Fruit fly (Drosophila melanogaster) whole organism, embryonic: ENCODE data around the gene Pdcd4.
A peak's percentile ranks its signal among the peaks of the same experiment; 100 is the strongest.

Source experiments
- Asciz ChIP-seq: fragments of 200-800 bp; sonication (Bioruptor generic); optimal IDR thresholded peaks from 2 replicates; lab custom pipeline; 2017; ENCODE audit warnings: missing biosample characterization, mild to moderate bottlenecking, missing genetic modification characterization, missing genetic modification reagents
- Atf6 ChIP-seq: fragments of 200-800 bp; sonication (Bioruptor generic); IDR thresholded peaks from 2 replicates; pipeline ENCODE4 v1.3.6; 2022; ENCODE audit warnings: missing biosample characterization, missing genetic modification characterization
- B-H2 ChIP-seq: fragments of 200-800 bp; sonication (Bioruptor generic); optimal IDR thresholded peaks from 2 replicates; lab custom pipeline; 2018; ENCODE audit warnings: missing biosample characterization, mild to moderate bottlenecking, missing genetic modification characterization
- Bdp1 ChIP-seq: fragments of 200-800 bp; sonication (Bioruptor generic); optimal IDR thresholded peaks from 3 replicates; lab custom pipeline; 2016; ENCODE audit warnings: missing biosample characterization, missing genetic modification characterization
- CG11695 ChIP-seq: fragments of 200-800 bp; sonication (Bioruptor generic); IDR thresholded peaks from 3 replicates; pipeline ENCODE4 v1.3.6; 2022; ENCODE audit warnings: missing biosample characterization, missing genetic modification characterization
- CG13775 ChIP-seq: fragments of 200-800 bp; sonication (Bioruptor generic); optimal IDR thresholded peaks from 3 replicates; lab custom pipeline; 2017; ENCODE audit warnings: missing biosample characterization, mild to moderate bottlenecking, missing genetic modification characterization
- CG14014 ChIP-seq: fragments of 200-800 bp; sonication (Bioruptor generic); IDR thresholded peaks from 2 replicates; pipeline ENCODE4 v1.3.6; 2022; ENCODE audit warnings: missing biosample characterization, missing genetic modification characterization
- CG1602 ChIP-seq: fragments of 200-800 bp; sonication (Bioruptor generic); optimal IDR thresholded peaks from 3 replicates; lab custom pipeline; 2016; ENCODE audit warnings: missing biosample characterization, missing genetic modification characterization
- CG1647 ChIP-seq: fragments of 200-800 bp; sonication (Bioruptor generic); optimal IDR thresholded peaks from 3 replicates; lab custom pipeline; 2016; ENCODE audit warnings: missing biosample characterization, missing genetic modification characterization
- CG16815 ChIP-seq: fragments of 200-800 bp; sonication (Bioruptor generic); optimal IDR thresholded peaks from 3 replicates; lab custom pipeline; 2017; ENCODE audit warnings: missing biosample characterization, mild to moderate bottlenecking, missing genetic modification characterization
- CG17385 ChIP-seq: fragments of 200-800 bp; sonication (Bioruptor generic); optimal IDR thresholded peaks from 3 replicates; lab custom pipeline; 2018; ENCODE audit warnings: missing biosample characterization, mild to moderate bottlenecking, missing genetic modification characterization
- CG17802 ChIP-seq: fragments of 200-800 bp; sonication (Bioruptor generic); optimal IDR thresholded peaks from 2 replicates; lab custom pipeline; 2018; ENCODE audit warnings: missing biosample characterization, mild to moderate bottlenecking, missing genetic modification characterization, moderate library complexity
- CG33213 ChIP-seq: fragments of 200-800 bp; sonication (Bioruptor generic); optimal IDR thresholded peaks from 3 replicates; lab custom pipeline; 2016; ENCODE audit warnings: missing biosample characterization, missing genetic modification characterization
- CG4360 ChIP-seq: fragments of 200-800 bp; sonication (Bioruptor generic); IDR thresholded peaks from 2 replicates; pipeline ENCODE4 v1.3.6; 2022; ENCODE audit warnings: missing biosample characterization, missing genetic modification characterization
- CG8281 ChIP-seq: fragments of 200-800 bp; sonication (Bioruptor generic); optimal IDR thresholded peaks from 2 replicates; lab custom pipeline; 2018; ENCODE audit warnings: missing biosample characterization, mild to moderate bottlenecking, missing genetic modification characterization, moderate library complexity
- CHES-1-like ChIP-seq: fragments of 200-800 bp; sonication (Bioruptor generic); optimal IDR thresholded peaks from 2 replicates; lab custom pipeline; 2016; ENCODE audit warnings: missing biosample characterization, missing genetic modification characterization
- Drgx ChIP-seq: fragments of 200-800 bp; sonication (Bioruptor generic); IDR thresholded peaks from 2 replicates; pipeline ENCODE4 v1.3.6; 2022; ENCODE audit warnings: missing biosample characterization, missing genetic modification characterization
- Eip74EF ChIP-seq, 2 experiments: fragments of 200-800 bp in 1 of 2; fragments of >200 bp in 1 of 2; sonication (Bioruptor generic) in 1 of 2; optimal IDR thresholded peaks; 2 replicates each; lab custom pipeline; 2017 to 2019; ENCODE audit warnings: missing biosample characterization in 2 of 2, missing genetic modification characterization in 2 of 2, mild to moderate bottlenecking in 1 of 2, moderate library complexity in 1 of 2
- Fer1 ChIP-seq: fragments of 200-800 bp; sonication (Bioruptor generic); optimal IDR thresholded peaks from 2 replicates; lab custom pipeline; 2017; ENCODE audit warnings: missing biosample characterization, mild to moderate bottlenecking, missing genetic modification characterization
- Kr ChIP-seq: fragments of 200-800 bp; sonication (Bioruptor generic); optimal IDR thresholded peaks from 2 replicates; lab custom pipeline; 2017; ENCODE audit warnings: missing biosample characterization, mild to moderate bottlenecking, missing genetic modification characterization
- MTF-1 ChIP-seq: fragments of 200-800 bp; sonication (Bioruptor generic); optimal IDR thresholded peaks from 2 replicates; lab custom pipeline; 2018; ENCODE audit warnings: missing biosample characterization, mild to moderate bottlenecking, missing genetic modification characterization, borderline replicate concordance
- Scr ChIP-seq: fragments of 200-800 bp; sonication (Bioruptor generic); IDR thresholded peaks from 2 replicates; pipeline ENCODE4 v1.3.6; 2022; ENCODE audit warnings: missing biosample characterization, missing genetic modification characterization; ENCODE audit not compliant: partially characterized antibody
- Side ChIP-seq: fragments of 200-800 bp; sonication (Bioruptor generic); optimal IDR thresholded peaks from 2 replicates; lab custom pipeline; 2016; ENCODE audit warnings: missing biosample characterization, missing genetic modification characterization
- bab2 ChIP-seq: fragments of 200-800 bp; sonication (Bioruptor generic); optimal IDR thresholded peaks from 2 replicates; lab custom pipeline; 2016; ENCODE audit warnings: missing biosample characterization, missing genetic modification characterization
- btn ChIP-seq: fragments of 200-800 bp; sonication (Bioruptor generic); optimal IDR thresholded peaks from 2 replicates; lab custom pipeline; 2016; ENCODE audit warnings: missing biosample characterization, missing genetic modification characterization
- ci ChIP-seq: fragments of 200-800 bp; sonication (Bioruptor generic); IDR thresholded peaks from 3 replicates; pipeline ENCODE4 v1.3.6; 2022; ENCODE audit warnings: missing biosample characterization, missing genetic modification characterization
- ems ChIP-seq: fragments of 200-800 bp; sonication (Bioruptor generic); optimal IDR thresholded peaks from 3 replicates; lab custom pipeline; 2016; ENCODE audit warnings: missing biosample characterization, missing genetic modification characterization
- eve ChIP-seq, 2 experiments: fragments of >200 bp; optimal IDR thresholded peaks; 2 replicates each; lab custom pipeline; 2017; ENCODE audit warnings: missing biosample characterization in 2 of 2, missing genetic modification characterization in 2 of 2
- hkb ChIP-seq, 2 experiments: fragments of 200-800 bp in 1 of 2; fragments of >200 bp in 1 of 2; sonication (Bioruptor generic) in 1 of 2; IDR thresholded peaks in 1 of 2; optimal IDR thresholded peaks in 1 of 2; 2 replicates each; pipeline versions ENCODE4 v1.3.6 to Lab custom; 2017 to 2022; ENCODE audit warnings: missing biosample characterization in 1 of 2, missing genetic modification characterization in 1 of 2
- ind ChIP-seq: fragments of 200-800 bp; sonication (Bioruptor generic); optimal IDR thresholded peaks from 3 replicates; lab custom pipeline; 2016; ENCODE audit warnings: missing biosample characterization, missing genetic modification characterization
- lab ChIP-seq: fragments of 200-800 bp; sonication (Bioruptor generic); optimal IDR thresholded peaks from 3 replicates; lab custom pipeline; 2017; ENCODE audit warnings: missing biosample characterization, missing genetic modification characterization, mild to moderate bottlenecking, moderate library complexity, missing genetic modification reagents
- lmd ChIP-seq: fragments of 200-800 bp; sonication (Bioruptor generic); IDR thresholded peaks from 2 replicates; pipeline ENCODE4 v1.3.6; 2022; ENCODE audit warnings: missing biosample characterization, missing genetic modification characterization
- nom ChIP-seq: fragments of 200-800 bp; sonication (Bioruptor generic); optimal IDR thresholded peaks from 2 replicates; lab custom pipeline; 2017; ENCODE audit warnings: missing biosample characterization, missing genetic modification characterization, mild to moderate bottlenecking, moderate library complexity, missing genetic modification reagents
- org-1 ChIP-seq: fragments of 200-800 bp; sonication (Bioruptor generic); optimal IDR thresholded peaks from 2 replicates; lab custom pipeline; 2017; ENCODE audit warnings: missing biosample characterization, missing genetic modification characterization
- otp ChIP-seq: fragments of 200-800 bp; sonication (Bioruptor generic); IDR thresholded peaks from 3 replicates; pipeline ENCODE4, ENCODE4 v1.3.6; 2022; ENCODE audit warnings: missing biosample characterization, missing genetic modification characterization
- pb ChIP-seq: fragments of 200-800 bp; sonication (Bioruptor generic); optimal IDR thresholded peaks from 3 replicates; lab custom pipeline; 2016; ENCODE audit warnings: missing biosample characterization, missing genetic modification characterization
- phol ChIP-seq: fragments of 200-800 bp; sonication (Bioruptor generic); optimal IDR thresholded peaks from 3 replicates; lab custom pipeline; 2018; ENCODE audit warnings: missing biosample characterization, mild to moderate bottlenecking, missing genetic modification characterization, moderate library complexity
- rib ChIP-seq: fragments of 200-800 bp; sonication (Bioruptor generic); IDR thresholded peaks from 2 replicates; pipeline ENCODE4 v1.3.6; 2022; ENCODE audit warnings: missing biosample characterization, missing genetic modification characterization
- row ChIP-seq: fragments of 200-800 bp; sonication (Bioruptor generic); IDR thresholded peaks from 3 replicates; pipeline ENCODE4 v1.3.6; 2022; ENCODE audit warnings: missing biosample characterization, missing genetic modification characterization
- salm ChIP-seq: fragments of 200-800 bp; sonication (Bioruptor generic); optimal IDR thresholded peaks from 2 replicates; lab custom pipeline; 2018; ENCODE audit warnings: missing biosample characterization, mild to moderate bottlenecking, missing genetic modification characterization
- schlank ChIP-seq: fragments of 200-800 bp; sonication (Bioruptor generic); optimal IDR thresholded peaks from 2 replicates; lab custom pipeline; 2018; ENCODE audit warnings: missing biosample characterization, mild to moderate bottlenecking, missing genetic modification characterization
- sd ChIP-seq: fragments of 200-800 bp; sonication (Bioruptor generic); optimal IDR thresholded peaks from 3 replicates; lab custom pipeline; 2018; ENCODE audit warnings: missing biosample characterization, mild to moderate bottlenecking, missing genetic modification characterization, moderate library complexity
- sens ChIP-seq: fragments of 200-800 bp; sonication (Bioruptor generic); peaks from one replicate; lab custom pipeline; 2016; ENCODE audit warnings: missing biosample characterization, missing genetic modification characterization
- seq ChIP-seq: fragments of 200-800 bp; sonication (Bioruptor generic); IDR thresholded peaks from 2 replicates; pipeline ENCODE4 v1.3.6; 2022; ENCODE audit warnings: missing biosample characterization, missing genetic modification characterization
- slbo ChIP-seq: fragments of 200-800 bp; sonication (Bioruptor generic); IDR thresholded peaks from 2 replicates; pipeline ENCODE4 v1.3.6; 2022; ENCODE audit warnings: missing biosample characterization, missing genetic modification characterization
- slou ChIP-seq: fragments of 200-800 bp; sonication (Bioruptor generic); optimal IDR thresholded peaks from 3 replicates; lab custom pipeline; 2016; ENCODE audit warnings: missing biosample characterization, missing genetic modification characterization
- stc ChIP-seq: fragments of 200-800 bp; sonication (Bioruptor generic); IDR thresholded peaks from 2 replicates; pipeline ENCODE4 v1.3.6; 2022; ENCODE audit warnings: missing biosample characterization, missing genetic modification characterization
- wdn ChIP-seq: fragments of 200-800 bp; sonication (Bioruptor generic); IDR thresholded peaks from 2 replicates; pipeline ENCODE4 v1.3.6; 2022; ENCODE audit warnings: missing biosample characterization, missing genetic modification characterization
- yki ChIP-seq: fragments of >200 bp; optimal IDR thresholded peaks from 3 replicates; lab custom pipeline; 2018

The Pdcd4 gene

DNA sequence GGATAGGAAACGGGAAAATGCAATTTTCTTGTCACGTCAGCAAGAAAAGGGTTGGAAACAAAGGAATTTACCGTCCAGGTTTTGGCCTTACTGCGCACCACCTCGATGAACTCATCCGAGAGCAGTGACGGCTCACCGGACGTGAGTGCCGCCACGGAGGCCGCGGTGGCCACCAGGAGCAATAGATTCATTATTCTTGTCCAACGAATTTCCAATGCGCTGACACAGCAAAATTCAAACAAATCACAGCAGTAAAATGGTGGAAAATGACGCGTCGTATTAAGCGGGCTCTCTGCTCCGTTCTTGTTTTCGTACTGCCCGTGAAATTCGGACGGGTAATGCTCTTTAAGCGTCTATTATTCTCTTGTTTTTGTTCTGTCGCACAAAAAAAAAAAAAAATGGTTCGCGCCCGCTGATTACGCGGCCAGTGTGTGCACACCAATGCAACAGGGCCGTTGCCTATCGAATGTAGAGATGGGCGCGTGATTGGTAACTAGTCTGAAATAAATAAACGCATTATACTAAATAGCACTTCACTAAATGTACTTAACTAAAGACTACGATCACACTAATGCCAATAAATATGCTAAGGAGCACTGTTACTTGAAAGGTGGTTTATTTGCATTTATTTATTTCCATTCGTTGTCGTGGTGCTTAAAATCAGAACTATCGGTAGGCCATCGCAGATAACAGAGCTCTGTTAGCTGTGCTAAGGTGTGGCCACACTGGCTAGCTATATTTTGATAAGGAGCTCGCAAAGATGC is 26.7 kb upstream of the Pdcd4 start, which contains the start of the genes CtsB and amrt (continued):
- no peak for TF ChIP-seq otp (GFP tag; lab: Robert Waterston, UW)
- peak; percentile 86 for TF ChIP-seq hkb (optimal IDR thresholded peaks at IDR 0.05; lab: Kevin White, UChicago)
- TF ChIP-seq hkb (GFP tag; IDR thresholded peaks at IDR 0.05; lab: Robert Waterston, UW) = no peak
- no peak for TF ChIP-seq ci
- no peak for TF ChIP-seq slou (GFP tag; lab: Kevin White, UChicago)
- TF ChIP-seq seq = no peak
- TF ChIP-seq btn (GFP tag; lab: Kevin White, UChicago) = no peak
- TF ChIP-seq salm (tag; lab: Kevin White, UChicago) = no peak
- TF ChIP-seq eve (GFP tag; optimal IDR thresholded peaks at IDR 0.05; lab: Kevin White, UChicago) = peak in 1 of 2 experiments; percentile 11
- peak; percentile 53 for TF ChIP-seq lab (GFP tag; lab: Kevin White, UChicago)
- peak; percentile 43 for TF ChIP-seq Kr (GFP tag; lab: Kevin White, UChicago)
- TF ChIP-seq CG16815 = no peak
- TF ChIP-seq MTF-1 (GFP tag; lab: Kevin White, UChicago) = no peak

DNA sequence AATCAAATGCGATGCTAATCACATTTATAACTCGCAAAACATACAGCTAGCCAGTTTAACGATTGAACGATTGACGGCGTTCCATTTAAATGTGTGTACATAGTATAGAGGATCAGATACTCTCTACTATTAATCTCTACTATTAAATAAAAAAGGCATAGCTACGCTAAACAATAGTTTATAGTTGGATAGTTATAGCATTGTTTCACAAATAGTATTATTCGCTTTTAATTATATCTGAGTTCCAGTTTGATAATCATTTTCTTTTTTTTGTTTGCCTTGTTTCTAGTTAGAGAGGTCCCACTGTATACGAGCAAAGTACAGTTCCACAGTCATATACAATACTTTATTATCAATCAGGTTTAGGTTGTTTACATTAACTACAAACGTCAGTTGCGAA is 24.5 kb upstream of the Pdcd4 start:
- TF ChIP-seq row (GFP tag; lab: Robert Waterston, UW) (peak; percentile 47), org-1 (no peak), Atf6 (GFP tag; lab: Robert Waterston, UW) (peak; percentile 12; the same call in 1 of the 2 replicates), pb (GFP tag; lab: Kevin White, UChicago) (no peak), yki (lab: Kevin White, UChicago) (no peak), Eip74EF (GFP tag; optimal IDR thresholded peaks at IDR 0.05; lab: Kevin White, UChicago) (no peak), lmd (GFP tag; lab: Robert Waterston, UW) (no peak), sd (tag; lab: Kevin White, UChicago) (no peak), CG1647 (GFP tag; lab: Kevin White, UChicago) (no peak), CG17802 (tag; lab: Kevin White, UChicago) (no peak), CG11695 (GFP tag; lab: Robert Waterston, UW) (0 out of 3 replicates have a peak, but pooled peaks have one; percentile 21), Fer1 (no peak), CHES-1-like (GFP tag; lab: Kevin White, UChicago) (no peak), rib (no peak), schlank (no peak), CG1602 (no peak), Drgx (0 out of 2 replicates have a peak, but pooled peaks have one; percentile 29), nom (GFP tag; lab: Kevin White, UChicago) (peak; percentile 63), slbo (GFP tag; lab: Robert Waterston, UW) (peak; percentile 15; the same call in 1 of the 2 replicates), CG8281 (peak; percentile 40), Side (GFP tag; lab: Kevin White, UChicago) (no peak), Asciz (GFP tag; lab: Kevin White, UChicago) (no peak), CG17385 (no peak), ind (no peak), stc (GFP tag; lab: Robert Waterston, UW) (no peak), Bdp1 (GFP tag; lab: Kevin White, UChicago) (no peak), ems (no peak), B-H2 (GFP tag; lab: Kevin White, UChicago) (no peak), CG13775 (GFP tag; lab: Kevin White, UChicago) (no peak), Scr (GFP tag; lab: Robert Waterston, UW) (no peak), CG33213 (GFP tag; lab: Kevin White, UChicago) (no peak), bab2 (GFP tag; lab: Kevin White, UChicago) (no peak), wdn (GFP tag; lab: Robert Waterston, UW) (no peak), CG4360 (no peak), phol (tag; lab: Kevin White, UChicago) (no peak), sens (peak; percentile 46), CG14014 (GFP tag; lab: Robert Waterston, UW) (no peak)
